Worm (Caenorhabditis elegans) whole organism, late embryonic: ENCODE results near the gene par-3.

Experiments used
- F13H6.1 ChIP-seq: sonication (generic microtip); optimal IDR thresholded peaks from 2 replicates; lab custom pipeline; 2016; ENCODE audit warnings: missing genetic modification characterization, missing compliant biosample characterization
- K02D7.2 ChIP-seq: sonication (generic microtip); optimal IDR thresholded peaks from 2 replicates; lab custom pipeline; 2017; ENCODE audit warnings: mild to moderate bottlenecking, missing genetic modification characterization, missing compliant biosample characterization
- ama-1 ChIP-seq: fragments of 150-350 bp; optimal IDR thresholded peaks from 2 replicates; lab custom pipeline; 2014
- ceh-30 ChIP-seq: fragments of 150-350 bp; optimal IDR thresholded peaks from 2 replicates; lab custom pipeline; 2014; ENCODE audit warnings: missing biosample characterization, missing genetic modification characterization
- ceh-31 ChIP-seq: sonication (generic microtip); optimal IDR thresholded peaks from 2 replicates; lab custom pipeline; 2016; ENCODE audit warnings: missing genetic modification characterization, missing compliant biosample characterization
- ceh-45 ChIP-seq: fragments of 200-800 bp; sonication (Bioruptor generic); IDR thresholded peaks from 2 replicates; pipeline ENCODE4 v1.3.6; 2022; ENCODE audit warnings: missing genetic modification reagents, missing genetic modification characterization, missing compliant biosample characterization
- dmd-4 ChIP-seq: sonication (generic microtip); optimal IDR thresholded peaks from 2 replicates; lab custom pipeline; 2016; ENCODE audit warnings: borderline replicate concordance, missing genetic modification characterization, missing compliant biosample characterization
- madf-2 ChIP-seq: sonication (generic microtip); optimal IDR thresholded peaks from 2 replicates; lab custom pipeline; 2017; ENCODE audit warnings: missing genetic modification characterization, missing compliant biosample characterization
- nfya-1 ChIP-seq: sonication (generic microtip); optimal IDR thresholded peaks from 2 replicates; lab custom pipeline; 2017; ENCODE audit warnings: missing genetic modification characterization, mild to moderate bottlenecking, missing compliant biosample characterization, antibody characterized with exemption, moderate library complexity
- npax-4 ChIP-seq: sonication (generic microtip); optimal IDR thresholded peaks from 2 replicates; lab custom pipeline; 2016; ENCODE audit warnings: missing genetic modification characterization, missing compliant biosample characterization
- pha-4 ChIP-seq: fragments of 150-350 bp; optimal IDR thresholded peaks from 2 replicates; lab custom pipeline; 2018; ENCODE audit warnings: missing biosample characterization, missing genetic modification reagents, missing genetic modification characterization

ce11 chrIII:5675384-5675984 is 11.5 kb downstream of the par-3 start:
- TF ChIP-seq ceh-30 (tag; lab: Kevin White, UChicago) = no peak
- no peak for TF ChIP-seq madf-2 (tag; lab: Kevin White, UChicago)
- no peak for TF ChIP-seq ceh-31 (tag; lab: Kevin White, UChicago)
- no peak for TF ChIP-seq F13H6.1 (tag; lab: Kevin White, UChicago)
- no peak for TF ChIP-seq nfya-1
- no peak for TF ChIP-seq ama-1 (lab: Kevin White, UChicago)
- no peak for TF ChIP-seq pha-4
- no peak for TF ChIP-seq dmd-4 (tag; lab: Kevin White, UChicago)
- no peak for TF ChIP-seq npax-4 (tag; lab: Kevin White, UChicago)
- no peak for TF ChIP-seq K02D7.2
- TF ChIP-seq ceh-45 (GFP tag; lab: Robert Waterston, UW) = no peak
